Worm (Caenorhabditis elegans): ENCODE measurements around the gene mig-15.

mig-15 gene

ce11 chrX:10435492-10435939 lies 7.1 kb upstream of the mig-15 start (continued):
- peak; percentile 85 for TF ChIP-seq tbx-2 (tag; optimal IDR thresholded peaks at IDR 0.05)
- peak; percentile 88 for TF ChIP-seq rnt-1 (tag; optimal IDR thresholded peaks at IDR 0.05)
- peak; percentile 77 for TF ChIP-seq nfya-1 (tag; optimal IDR thresholded peaks at IDR 0.05)
- peak; percentile 62 for TF ChIP-seq F13H6.1 (tag; optimal IDR thresholded peaks at IDR 0.05)
- no peak for TF ChIP-seq ama-1 (optimal IDR thresholded peaks at IDR 0.05)
- peak; percentile 94 for TF ChIP-seq ceh-31 (tag; optimal IDR thresholded peaks at IDR 0.05)
- TF ChIP-seq T23F11.4 (GFP tag; optimal IDR thresholded peaks at IDR 0.05): peak; percentile 7
- peak; percentile 84 for TF ChIP-seq pros-1 (tag; optimal IDR thresholded peaks at IDR 0.05)
- peak; percentile 82 for TF ChIP-seq sdc-2 (tag; optimal IDR thresholded peaks at IDR 0.05)
- TF ChIP-seq ceh-48 (tag; optimal IDR thresholded peaks at IDR 0.05): peak; percentile 51
- TF ChIP-seq ref-2 (tag; optimal IDR thresholded peaks at IDR 0.05): peak; percentile 65
- TF ChIP-seq unc-42 (tag; optimal IDR thresholded peaks at IDR 0.05): peak; percentile 91
- TF ChIP-seq dmd-4 (tag; optimal IDR thresholded peaks at IDR 0.05; ENCODE audit: borderline replicate concordance): no peak
- peak; percentile 15 for TF ChIP-seq hlh-30 (tag; optimal IDR thresholded peaks at IDR 0.05; ENCODE audit: insufficient read depth)
- TF ChIP-seq ttx-3 (tag; optimal IDR thresholded peaks at IDR 0.05): peak; percentile 51

DNA sequence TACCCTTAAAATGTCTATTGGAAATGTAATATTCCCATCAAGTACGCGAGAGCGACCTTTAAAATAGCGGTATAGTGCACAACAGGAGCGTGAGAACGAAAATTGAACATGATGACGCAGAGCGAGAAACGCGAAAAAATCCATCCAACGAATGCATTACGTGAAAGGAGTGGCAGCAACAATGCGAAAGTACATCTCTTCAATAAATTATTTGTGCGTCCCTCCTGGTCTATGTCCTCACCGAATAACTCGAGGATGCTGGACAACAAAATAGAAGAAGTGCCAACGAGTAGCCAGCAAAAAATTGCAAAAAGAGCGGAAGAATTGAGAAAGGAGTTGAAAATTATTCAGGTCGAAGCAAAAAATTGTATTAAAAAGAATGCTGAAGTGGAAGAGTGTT lies 5.4 kb upstream of the mig-15 start:
- TF ChIP-seq nhr-232 (tag; optimal IDR thresholded peaks at IDR 0.05) (no peak), ceh-31 (tag; optimal IDR thresholded peaks at IDR 0.05) (peak; percentile 5)

ce11 chrX:10432786-10433185 lies 4.3 kb upstream of the mig-15 start:
- TF ChIP-seq sdc-2 (tag; optimal IDR thresholded peaks at IDR 0.05) (no peak), pat-9 (tag; optimal IDR thresholded peaks at IDR 0.05) (no peak), eyg-1 (tag; optimal IDR thresholded peaks at IDR 0.05) (no peak), K09A11.1 (tag; optimal IDR thresholded peaks at IDR 0.05; ENCODE audit: insufficient read depth) (no peak), sox-2 (GFP tag; IDR thresholded peaks at IDR 0.05) (no peak), ceh-24 (tag; optimal IDR thresholded peaks at IDR 0.05) (no peak), odd-2 (tag; optimal IDR thresholded peaks at IDR 0.05) (no peak), ceh-19 (GFP tag; optimal IDR thresholded peaks at IDR 0.05) (no peak), lim-6 (tag; optimal IDR thresholded peaks at IDR 0.05) (no peak), gmeb-2 (tag; optimal IDR thresholded peaks at IDR 0.05) (no peak), madf-2 (tag; optimal IDR thresholded peaks at IDR 0.05) (no peak), hlh-8 (tag; optimal IDR thresholded peaks at IDR 0.05) (no peak), hlh-6 (tag; optimal IDR thresholded peaks at IDR 0.05) (no peak), unc-86 (tag; optimal IDR thresholded peaks at IDR 0.05) (no peak), ceh-14 (tag; optimal IDR thresholded peaks at IDR 0.05) (no peak), elt-4 (tag; optimal IDR thresholded peaks at IDR 0.05) (no peak), ceh-30 (tag; optimal IDR thresholded peaks at IDR 0.05) (no peak), ama-1 (optimal IDR thresholded peaks at IDR 0.05) (no peak), ceh-34 (tag; optimal IDR thresholded peaks at IDR 0.05) (no peak)

ce11 chrX:10430866-10431265 lies 2.4 kb upstream of the mig-15 start:
- TF ChIP-seq elt-2 (tag; optimal IDR thresholded peaks at IDR 0.05) (peak; percentile 75), sox-4 (tag; optimal IDR thresholded peaks at IDR 0.05) (no peak), fkh-6 (tag; optimal IDR thresholded peaks at IDR 0.05) (no peak)

DNA sequence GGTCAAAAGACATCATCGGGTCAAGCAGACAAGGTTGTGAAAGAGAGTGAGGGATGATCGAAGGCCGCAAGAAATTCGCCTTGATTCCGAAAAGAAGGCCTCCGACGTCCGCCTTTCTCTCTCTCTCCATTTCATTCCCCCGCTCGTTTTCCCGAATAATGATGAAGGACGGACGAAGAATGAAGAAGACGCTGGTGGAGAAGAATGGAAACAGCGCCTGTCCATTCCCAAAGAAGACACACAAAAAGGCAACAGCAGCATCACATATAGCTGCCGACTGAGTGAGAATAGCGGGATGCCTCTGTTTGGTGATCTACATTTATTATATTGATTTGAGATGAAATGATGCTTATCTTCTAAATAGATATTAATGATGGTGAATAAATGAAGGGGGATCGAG lies 746 bp upstream of the mig-15 start:
- TF ChIP-seq pros-1 (tag; optimal IDR thresholded peaks at IDR 0.05) (no peak), ceh-18 (tag; optimal IDR thresholded peaks at IDR 0.05) (no peak), hlh-15 (tag; optimal IDR thresholded peaks at IDR 0.05) (no peak), ceh-30 (tag; optimal IDR thresholded peaks at IDR 0.05) (no peak), ceh-22 (tag; optimal IDR thresholded peaks at IDR 0.05) (no peak), syd-9 (tag; optimal IDR thresholded peaks at IDR 0.05) (no peak), ceh-19 (GFP tag; optimal IDR thresholded peaks at IDR 0.05) (no peak), ahr-1 (tag; optimal IDR thresholded peaks at IDR 0.05) (no peak), pat-9 (tag; optimal IDR thresholded peaks at IDR 0.05) (no peak), ref-2 (tag; optimal IDR thresholded peaks at IDR 0.05) (no peak), C08G9.2 (tag; optimal IDR thresholded peaks at IDR 0.05) (no peak), hlh-8 (tag; optimal IDR thresholded peaks at IDR 0.05) (no peak), unc-86 (tag; optimal IDR thresholded peaks at IDR 0.05) (no peak), ceh-6 (GFP tag; optimal IDR thresholded peaks at IDR 0.05) (no peak), ceh-45 (GFP tag; IDR thresholded peaks at IDR 0.05) (no peak)
